Fruit fly (Drosophila melanogaster): ENCODE results near the gene lsn.
A peak's percentile ranks its signal among the peaks of the same experiment; 100 is the strongest.

The lsn gene

dm6 chr3R:21849988-21850460 is 14.9 kb upstream of the lsn start (continued):
- TF ChIP-seq al (GFP tag; IDR thresholded peaks at IDR 0.05) (no peak), lab (GFP tag; optimal IDR thresholded peaks at IDR 0.05) (peak; percentile 38), nom (GFP tag; optimal IDR thresholded peaks at IDR 0.05) (no peak), nmo (GFP tag; optimal IDR thresholded peaks at IDR 0.05) (peak; percentile 36), Antp (GFP tag; optimal IDR thresholded peaks at IDR 0.05) (peak; percentile 57), otp (GFP tag; IDR thresholded peaks at IDR 0.05) (no peak), CG31441 (GFP tag; IDR thresholded peaks at IDR 0.05) (peak; percentile 50; the same call in 1 of the 2 replicates), CG5953 (GFP tag; IDR thresholded peaks at IDR 0.05) (no peak), seq (GFP tag; IDR thresholded peaks at IDR 0.05) (no peak), CG9609 (GFP tag; optimal IDR thresholded peaks at IDR 0.05) (peak; percentile 36), tx (GFP tag; optimal IDR thresholded peaks at IDR 0.05) (peak; percentile 37), MBD-R2 (GFP tag; IDR thresholded peaks at IDR 0.05) (peak; percentile 21; the same call in 1 of the 2 replicates), CG10431 (GFP tag; optimal IDR thresholded peaks at IDR 0.05) (peak; percentile 3), NfI (GFP tag; optimal IDR thresholded peaks at IDR 0.05) (peak; percentile 8), Ets65A (GFP tag) (peak; percentile 89), gsb (GFP tag; IDR thresholded peaks at IDR 0.05) (no peak), CG4820 (GFP tag; optimal IDR thresholded peaks at IDR 0.05) (peak; percentile 32), ERR (GFP tag; optimal IDR thresholded peaks at IDR 0.05) (no peak), D (optimal IDR thresholded peaks at IDR 0.05) (no peak), D (GFP tag; optimal IDR thresholded peaks at IDR 0.05) (peak; percentile 41), Neu2 (GFP tag; optimal IDR thresholded peaks at IDR 0.05; ENCODE audit: borderline replicate concordance) (no peak), CG2120 (GFP tag; optimal IDR thresholded peaks at IDR 0.05) (peak; percentile 4), Sox102F (GFP tag; optimal IDR thresholded peaks at IDR 0.05) (peak; percentile 54), CG11456 (GFP tag; IDR thresholded peaks at IDR 0.05) (no peak), CG18599 (GFP tag; optimal IDR thresholded peaks at IDR 0.05) (peak; percentile 17), Xbp1 (GFP tag; optimal IDR thresholded peaks at IDR 0.05) (peak; percentile 59), gsb-n (tag; optimal IDR thresholded peaks at IDR 0.05) (peak; percentile 68), BtbVII (GFP tag; optimal IDR thresholded peaks at IDR 0.05) (peak; percentile 28), CG9727 (GFP tag; optimal IDR thresholded peaks at IDR 0.05) (peak; percentile 23), crc (GFP tag; optimal IDR thresholded peaks at IDR 0.05) (peak; percentile 18), CG10543 (GFP tag; optimal IDR thresholded peaks at IDR 0.05) (no peak), lmd (GFP tag; IDR thresholded peaks at IDR 0.05) (peak; percentile 67), Mes4 (GFP tag; optimal IDR thresholded peaks at IDR 0.05) (peak; percentile 55), CG2199 (GFP tag; IDR thresholded peaks at IDR 0.05) (peak; percentile 91; the same call in 2 of the 3 replicates), Jarid2 (GFP tag; optimal IDR thresholded peaks at IDR 0.05) (no peak), CG11723 (GFP tag; optimal IDR thresholded peaks at IDR 0.05) (peak; percentile 3), CG32772 (GFP tag; IDR thresholded peaks at IDR 0.05) (peak; percentile 54), CG2875 (GFP tag; optimal IDR thresholded peaks at IDR 0.05) (no peak), CG17328 (GFP tag; IDR thresholded peaks at IDR 0.05) (peak; percentile 48), Trl (optimal IDR thresholded peaks at IDR 0.05) (no peak), Trl (GFP tag; optimal IDR thresholded peaks at IDR 0.05) (peak; percentile 3), peb (GFP tag; IDR thresholded peaks at IDR 0.05) (no peak), lbe (GFP tag; optimal IDR thresholded peaks at IDR 0.05) (no peak), CG10274 (GFP tag; optimal IDR thresholded peaks at IDR 0.05) (no peak), oc (tag; optimal IDR thresholded peaks at IDR 0.05) (peak; percentile 24), Ada2b (GFP tag; IDR thresholded peaks at IDR 0.05) (0 out of 2 replicates have a peak, but pooled peaks have one; percentile 18), CG1024 (GFP tag; IDR thresholded peaks at IDR 0.05) (0 out of 2 replicates have a peak, but pooled peaks have one; percentile 1), croc (GFP tag; conservative IDR thresholded peaks at IDR 0.05) (peak; percentile 45; the same call in 1 of the 3 replicates), CG34422 (GFP tag; IDR thresholded peaks at IDR 0.05) (no peak; the same call in 1 of the 3 replicates), amos (GFP tag; IDR thresholded peaks at IDR 0.05; ENCODE audit: partially characterized antibody) (peak; percentile 15; the same call in 1 of the 2 replicates), CG10979 (tag; optimal IDR thresholded peaks at IDR 0.05) (peak; percentile 41)
